Fruit fly (Drosophila melanogaster) whole organism, larva: Measurements from ENCODE around the gene CG15890.

Experiments used
- noc ChIP-seq: fragments of 200-800 bp; sonication (Bioruptor generic); optimal IDR thresholded peaks from 3 replicates; lab custom pipeline; 2019; ENCODE audit warnings: missing biosample characterization, mild to moderate bottlenecking, missing genetic modification characterization, moderate library complexity

CG15890 gene

dm6 chrX:14717245-14717644 lies 48.3 kb downstream of the CG15890 start:
- TF ChIP-seq noc (tag; lab: Kevin White, UChicago), result no peak

- no peak for TF ChIP-seq noc (tag; lab: Kevin White, UChicago)
Measured at dm6 chrX:14715180-14715579, 50.4 kb downstream of the CG15890 start.

- no peak for TF ChIP-seq noc (tag; lab: Kevin White, UChicago)
Measured at dm6 chrX:14712475-14712874, 53.1 kb downstream of the CG15890 start.
